Worm (Caenorhabditis elegans) whole organism, L4/young adult: ENCODE results near the gene C12D5.3.
"Not testable (repeated sequence)": the region's sequence is repeated elsewhere in the genome, so short reads cannot be mapped to it uniquely, and the experiment has no call there.

Experiments used
- W03F9.2 ChIP-seq: fragments of 150-350 bp; optimal IDR thresholded peaks from 2 replicates; lab custom pipeline; 2014; ENCODE audit warnings: missing biosample characterization, missing genetic modification characterization
- dao-5 ChIP-seq: sonication (generic microtip); optimal IDR thresholded peaks from 2 replicates; lab custom pipeline; 2016; ENCODE audit warnings: missing genotype, missing genetic modification characterization, moderate library complexity, missing compliant biosample characterization
- him-1 ChIP-seq: sonication (generic microtip); optimal IDR thresholded peaks from 2 replicates; lab custom pipeline; 2016; ENCODE audit warnings: missing genotype, missing genetic modification reagents, missing genetic modification characterization, missing compliant biosample characterization

Gene C12D5.3

ce11 chrV:7653567-7653966, 22.4 kb upstream of the C12D5.3 start, which contains the start of gene srh-200:
Gene srh-200, minus strand, starts transcription at chrV:7653667.
- TF ChIP-seq dao-5 (tag; lab: Kevin White, UChicago) = no peak
- no peak for TF ChIP-seq W03F9.2 (tag; lab: Kevin White, UChicago)
- TF ChIP-seq him-1 (tag; lab: Kevin White, UChicago) = no peak

ce11 chrV:7667940-7668339, 8.1 kb upstream of the C12D5.3 start, which contains the start of gene C12D5.5:
Gene C12D5.5, plus strand, starts transcription at chrV:7668240.
- TF ChIP-seq W03F9.2 (tag; lab: Kevin White, UChicago) (no peak), him-1 (tag; lab: Kevin White, UChicago) (no peak), dao-5 (tag; lab: Kevin White, UChicago) (no peak)

- no peak for TF ChIP-seq dao-5 (tag; lab: Kevin White, UChicago)
- no peak for TF ChIP-seq W03F9.2 (tag; lab: Kevin White, UChicago)
Observed at ce11 chrV:7672258-7672657, 3.7 kb upstream of the C12D5.3 start, which contains the start of gene C12D5.4. Gene C12D5.4, plus strand, starts transcription at chrV:7672558.

- TF ChIP-seq dao-5 (tag; lab: Kevin White, UChicago) (no peak), W03F9.2 (tag; lab: Kevin White, UChicago) (no peak), him-1 (tag; lab: Kevin White, UChicago) (no peak)
Observed at ce11 chrV:7681388-7681787, 5.4 kb downstream of the C12D5.3 start, which contains the start of gene cyp-33A1. Gene cyp-33A1, minus strand, starts transcription at chrV:7681459.

- TF ChIP-seq dao-5 (tag; lab: Kevin White, UChicago) (no peak), him-1 (tag; lab: Kevin White, UChicago) (no peak), W03F9.2 (tag; lab: Kevin White, UChicago) (no peak)
Observed at ce11 chrV:7683907-7684655, 8.1 kb downstream of the C12D5.3 start, which contains the start of gene sre-11. Gene sre-11, minus strand, starts transcription at chrV:7683957.

- TF ChIP-seq W03F9.2 (tag; lab: Kevin White, UChicago) = no peak
- no peak for TF ChIP-seq dao-5 (tag; lab: Kevin White, UChicago)
- no peak for TF ChIP-seq him-1 (tag; lab: Kevin White, UChicago)
Observed at ce11 chrV:7686189-7686588, 10.2 kb downstream of the C12D5.3 start, which contains the start of the genes nhr-94 and nhr-152. Gene nhr-94, minus strand, starts transcription at chrV:7686335. Gene nhr-152, plus strand, starts transcription at chrV:7686350.

- TF ChIP-seq him-1 (tag; lab: Kevin White, UChicago) = no peak
- no peak for TF ChIP-seq W03F9.2 (tag; lab: Kevin White, UChicago)
Observed at ce11 chrV:7689888-7690287, 13.9 kb downstream of the C12D5.3 start, which contains the start of gene C12D5.9. Gene C12D5.9, minus strand, starts transcription at chrV:7689988.

ce11 chrV:7690637-7691036, 14.6 kb downstream of the C12D5.3 start:
- TF ChIP-seq dao-5 (tag; lab: Kevin White, UChicago) (no peak), him-1 (tag; lab: Kevin White, UChicago) (no peak), W03F9.2 (tag; lab: Kevin White, UChicago) (no peak)

- TF ChIP-seq dao-5 (tag; lab: Kevin White, UChicago) (no peak), him-1 (tag; lab: Kevin White, UChicago) (no peak), W03F9.2 (tag; lab: Kevin White, UChicago) (no peak)
Observed at ce11 chrV:7693394-7693793, 17.4 kb downstream of the C12D5.3 start, which contains the start of gene C12D5.10. Gene C12D5.10, minus strand, starts transcription at chrV:7693494.

ce11 chrV:7696842-7697241, 20.8 kb downstream of the C12D5.3 start, which contains the start of gene ZK105.3:
Gene ZK105.3, plus strand, starts transcription at chrV:7697142.
- TF ChIP-seq W03F9.2 (tag; lab: Kevin White, UChicago) = no peak
- no peak for TF ChIP-seq dao-5 (tag; lab: Kevin White, UChicago)
- TF ChIP-seq him-1 (tag; lab: Kevin White, UChicago) = no peak

- not testable (repeated sequence) for TF ChIP-seq dao-5, him-1, W03F9.2 (tag; lab: Kevin White, UChicago)
Observed at ce11 chrV:7703536-7703935, 27.5 kb downstream of the C12D5.3 start, which contains the start of gene srsx-40. Gene srsx-40, minus strand, starts transcription at chrV:7703636.

ce11 chrV:7705316-7705715, 29.3 kb downstream of the C12D5.3 start, which contains the start of gene srw-3:
Gene srw-3, plus strand, starts transcription at chrV:7705616.
- TF ChIP-seq W03F9.2 (tag; lab: Kevin White, UChicago) (no peak), him-1 (tag; lab: Kevin White, UChicago) (no peak), dao-5 (tag; lab: Kevin White, UChicago) (no peak)

- no peak for TF ChIP-seq W03F9.2 (tag; lab: Kevin White, UChicago)
- TF ChIP-seq dao-5 (tag; lab: Kevin White, UChicago) = no peak
- TF ChIP-seq him-1 (tag; lab: Kevin White, UChicago) = no peak
Observed at ce11 chrV:7708525-7708924, 32.5 kb downstream of the C12D5.3 start, which contains the start of gene ZK105.11. Gene ZK105.11, minus strand, starts transcription at chrV:7708625.
